Worm (Caenorhabditis elegans) whole organism, young adult: ENCODE results near the gene F08F8.6.

ENCODE experiments used
- B0035.1 ChIP-seq: sonication (generic microtip); optimal IDR thresholded peaks from 2 replicates; lab custom pipeline; 2016; ENCODE audit warnings: missing genetic modification characterization, mild to moderate bottlenecking, missing compliant biosample characterization, missing genotype, missing genetic modification reagents
- F23B12.7 ChIP-seq: sonication (generic microtip); optimal IDR thresholded peaks from 2 replicates; lab custom pipeline; 2017; ENCODE audit warnings: missing genetic modification characterization, mild to moderate bottlenecking, missing compliant biosample characterization, antibody characterized with exemption, moderate library complexity; ENCODE audit not compliant: insufficient read depth
- F37B4.10 ChIP-seq: fragments of 200-800 bp; sonication (Bioruptor generic); IDR thresholded peaks from 2 replicates; pipeline ENCODE4 v1.3.6; 2022; ENCODE audit warnings: missing genetic modification characterization, missing compliant biosample characterization
- F55B11.4 ChIP-seq: sonication (generic microtip); optimal IDR thresholded peaks from 2 replicates; lab custom pipeline; 2016; ENCODE audit warnings: missing compliant biosample characterization, missing genetic modification characterization, borderline replicate concordance; ENCODE audit not compliant: insufficient read depth
- F57C9.4 ChIP-seq: sonication (generic microtip); optimal IDR thresholded peaks from 2 replicates; lab custom pipeline; 2017; ENCODE audit warnings: mild to moderate bottlenecking, missing genetic modification characterization, missing compliant biosample characterization
- K12H6.12 ChIP-seq: fragments of 200-800 bp; sonication (Bioruptor generic); optimal IDR thresholded peaks from 2 replicates; lab custom pipeline; 2018; ENCODE audit warnings: mild to moderate bottlenecking, missing genetic modification characterization, missing compliant biosample characterization
- Y53G8AR.9 ChIP-seq: fragments of 200-800 bp; sonication (Bioruptor generic); conservative IDR thresholded peaks from 2 replicates; pipeline ENCODE4 v1.3.6; 2022; ENCODE audit warnings: missing genetic modification reagents, missing genetic modification characterization, missing compliant biosample characterization
- Y56A3A.18 ChIP-seq: fragments of 200-800 bp; sonication (Bioruptor generic); IDR thresholded peaks from 2 replicates; pipeline ENCODE4 v1.3.6; 2022; ENCODE audit warnings: missing genetic modification reagents, missing genetic modification characterization, missing compliant biosample characterization
- Y79H2A.3 ChIP-seq: fragments of 200-800 bp; sonication (Bioruptor generic); conservative IDR thresholded peaks from 2 replicates; pipeline ENCODE4 v1.3.6; 2022; ENCODE audit warnings: missing genetic modification reagents, missing genetic modification characterization, missing compliant biosample characterization
- akir-1 ChIP-seq: fragments of 200-800 bp; sonication (Bioruptor generic); optimal IDR thresholded peaks from 2 replicates; lab custom pipeline; 2018; ENCODE audit warnings: mild to moderate bottlenecking, missing genetic modification characterization, moderate library complexity, missing compliant biosample characterization
- aptf-3 ChIP-seq: fragments of 200-800 bp; sonication (Bioruptor generic); IDR thresholded peaks from 2 replicates; pipeline ENCODE4 v1.3.6; 2022; ENCODE audit warnings: missing genetic modification characterization, missing compliant biosample characterization
- attf-3 ChIP-seq: fragments of 200-800 bp; sonication (Bioruptor generic); conservative IDR thresholded peaks from 2 replicates; pipeline ENCODE4 v1.3.6; 2022; ENCODE audit warnings: missing genetic modification reagents, missing genetic modification characterization, missing compliant biosample characterization
- cebp-1 ChIP-seq, 2 experiments: fragments of 200-800 bp in 1 of 2; sonication (Bioruptor generic) in 1 of 2; sonication (generic microtip) in 1 of 2; IDR thresholded peaks in 1 of 2; optimal IDR thresholded peaks in 1 of 2; 2 replicates each; pipeline versions ENCODE4 v1.3.6 to Lab custom; 2017 to 2022; ENCODE audit warnings: missing compliant biosample characterization in 2 of 2, missing genetic modification characterization in 2 of 2, mild to moderate bottlenecking in 1 of 2, missing genetic modification reagents in 1 of 2, moderate library complexity in 1 of 2
- ceh-27 ChIP-seq: fragments of 200-800 bp; sonication (Bioruptor generic); optimal IDR thresholded peaks from 2 replicates; lab custom pipeline; 2018; ENCODE audit warnings: mild to moderate bottlenecking, missing genetic modification characterization, moderate library complexity, missing compliant biosample characterization
- dox-1 ChIP-seq: fragments of 200-800 bp; sonication (Bioruptor generic); IDR thresholded peaks from 2 replicates; pipeline ENCODE4 v1.3.6; 2022; ENCODE audit warnings: missing genetic modification reagents, missing genetic modification characterization, missing compliant biosample characterization
- dpff-1 ChIP-seq: sonication (generic microtip); optimal IDR thresholded peaks from 2 replicates; lab custom pipeline; 2017; ENCODE audit warnings: mild to moderate bottlenecking, missing genetic modification characterization, missing compliant biosample characterization
- dpl-1 ChIP-seq: fragments of 150-350 bp; optimal IDR thresholded peaks from 2 replicates; lab custom pipeline; 2014; ENCODE audit warnings: missing biosample characterization, missing genetic modification reagents, missing genetic modification characterization
- efl-1 ChIP-seq: fragments of 150-350 bp; optimal IDR thresholded peaks from 2 replicates; lab custom pipeline; 2014; ENCODE audit warnings: missing biosample characterization, missing genetic modification reagents, missing genetic modification characterization
- egl-18 ChIP-seq: fragments of 200-800 bp; sonication (Bioruptor generic); IDR thresholded peaks from 2 replicates; pipeline ENCODE4 v1.3.6; 2022; ENCODE audit warnings: missing genetic modification reagents, missing genetic modification characterization, missing compliant biosample characterization
- egrh-3 ChIP-seq: fragments of 200-800 bp; sonication (Bioruptor generic); IDR thresholded peaks from 2 replicates; pipeline ENCODE4 v1.3.6; 2022; ENCODE audit warnings: missing genetic modification reagents, missing genetic modification characterization, missing compliant biosample characterization
- gei-17 ChIP-seq: fragments of 200-800 bp; sonication (Bioruptor generic); optimal IDR thresholded peaks from 2 replicates; lab custom pipeline; 2018; ENCODE audit warnings: mild to moderate bottlenecking, missing genetic modification characterization, missing compliant biosample characterization
- him-1 ChIP-seq: sonication (generic microtip); optimal IDR thresholded peaks from 2 replicates; lab custom pipeline; 2016; ENCODE audit warnings: missing genotype, missing genetic modification reagents, missing genetic modification characterization, missing compliant biosample characterization
- hmg-20 ChIP-seq: fragments of 200-800 bp; sonication (Bioruptor generic); IDR thresholded peaks from 2 replicates; pipeline ENCODE4 v1.3.6; 2022; ENCODE audit warnings: missing genetic modification reagents, missing genetic modification characterization, missing compliant biosample characterization
- hsf-1 ChIP-seq: fragments of 200-800 bp; sonication (Bioruptor generic); IDR thresholded peaks from 2 replicates; pipeline ENCODE4 v1.3.6; 2022; ENCODE audit warnings: missing genetic modification reagents, missing genetic modification characterization, missing compliant biosample characterization
- lag-1 ChIP-seq: fragments of 200-800 bp; sonication (Bioruptor generic); IDR thresholded peaks from 2 replicates; pipeline ENCODE4 v1.3.6; 2022; ENCODE audit warnings: missing genetic modification reagents, missing genetic modification characterization, missing compliant biosample characterization
- lin-35 ChIP-seq, 3 experiments: fragments of 150-350 bp in 2 of 3; sonication (generic microtip) in 1 of 3; optimal IDR thresholded peaks; 2 replicates each; lab custom pipeline; 2014 to 2018; ENCODE audit warnings: missing biosample characterization in 3 of 3, missing genetic modification characterization in 3 of 3, missing genetic modification reagents in 3 of 3
- lir-1 ChIP-seq: fragments of 200-800 bp; sonication (Bioruptor generic); conservative IDR thresholded peaks from 2 replicates; pipeline ENCODE4 v1.3.6; 2022; ENCODE audit warnings: missing genetic modification reagents, missing genetic modification characterization, missing compliant biosample characterization
- lsy-27 ChIP-seq: sonication (generic microtip); optimal IDR thresholded peaks from 2 replicates; lab custom pipeline; 2017; ENCODE audit warnings: missing genetic modification characterization, mild to moderate bottlenecking, missing compliant biosample characterization, antibody characterized with exemption, missing genotype, borderline replicate concordance; ENCODE audit not compliant: insufficient read depth
- madf-10 ChIP-seq: sonication (generic microtip); optimal IDR thresholded peaks from 2 replicates; lab custom pipeline; 2016; ENCODE audit warnings: mild to moderate bottlenecking, missing genetic modification characterization, missing compliant biosample characterization
- madf-3 ChIP-seq: fragments of 200-800 bp; sonication (Bioruptor generic); IDR thresholded peaks from 2 replicates; pipeline ENCODE4 v1.3.6; 2022; ENCODE audit warnings: missing genetic modification reagents, missing genetic modification characterization, missing compliant biosample characterization
- madf-8 ChIP-seq: fragments of 200-800 bp; sonication (Bioruptor generic); conservative IDR thresholded peaks from 2 replicates; pipeline ENCODE4 v1.3.6; 2022; ENCODE audit warnings: missing genetic modification reagents, missing genetic modification characterization, missing compliant biosample characterization
- mcd-1 ChIP-seq: fragments of 200-800 bp; sonication (Bioruptor generic); IDR thresholded peaks from 2 replicates; pipeline ENCODE4 v1.3.6; 2022; ENCODE audit warnings: missing genetic modification reagents, missing genetic modification characterization, missing compliant biosample characterization
- mel-28 ChIP-seq: sonication (generic microtip); optimal IDR thresholded peaks from 2 replicates; lab custom pipeline; 2016; ENCODE audit warnings: borderline replicate concordance, mild to moderate bottlenecking, missing genetic modification characterization, missing compliant biosample characterization
- mes-4 ChIP-seq: sonication (generic microtip); optimal IDR thresholded peaks from 2 replicates; lab custom pipeline; 2016; ENCODE audit warnings: missing genotype, missing genetic modification characterization, missing compliant biosample characterization
- nfya-2 ChIP-seq: fragments of 200-800 bp; sonication (Bioruptor generic); IDR thresholded peaks from 2 replicates; pipeline ENCODE4 v1.3.6; 2022; ENCODE audit warnings: missing genetic modification reagents, missing genetic modification characterization, missing compliant biosample characterization
- pha-4 ChIP-seq: fragments of 150-350 bp; sonication (generic microtip); optimal IDR thresholded peaks from 2 replicates; lab custom pipeline; 2014; ENCODE audit warnings: missing biosample characterization, missing genetic modification reagents, missing genetic modification characterization
- repo-1 ChIP-seq: sonication (generic microtip); optimal IDR thresholded peaks from 2 replicates; lab custom pipeline; 2017; ENCODE audit warnings: mild to moderate bottlenecking, missing genetic modification characterization, missing compliant biosample characterization
- rpc-1 ChIP-seq, 2 experiments: fragments of 150-350 bp in 1 of 2; sonication (generic microtip) in 1 of 2; optimal IDR thresholded peaks; 2 replicates each; lab custom pipeline; 2014 to 2018; ENCODE audit warnings: missing biosample characterization in 1 of 2, missing genetic modification characterization in 1 of 2, missing genetic modification reagents in 1 of 2, missing genotype in 1 of 2
- sea-2 ChIP-seq: fragments of 200-800 bp; sonication (Bioruptor generic); IDR thresholded peaks from 2 replicates; pipeline ENCODE4 v1.3.6; 2022; ENCODE audit warnings: missing genetic modification characterization, missing compliant biosample characterization
- snpc-1.3 ChIP-seq: sonication (generic microtip); optimal IDR thresholded peaks from 2 replicates; lab custom pipeline; 2017; ENCODE audit warnings: missing genetic modification characterization, mild to moderate bottlenecking, missing compliant biosample characterization, antibody characterized with exemption, moderate library complexity, missing genotype, missing genetic modification reagents; ENCODE audit not compliant: insufficient read depth
- snpc-4 ChIP-seq, 5 experiments: fragments of 150-350 bp in 1 of 5; sonication (generic microtip) in 4 of 5; optimal IDR thresholded peaks; 2 replicates each; lab custom pipeline; 2014 to 2018; ENCODE audit warnings: missing genetic modification characterization in 5 of 5, missing biosample characterization in 3 of 5, antibody characterized with exemption in 2 of 5, mild to moderate bottlenecking in 2 of 5, missing compliant biosample characterization in 2 of 5, missing genotype in 2 of 5, moderate library complexity in 2 of 5, missing genetic modification reagents in 1 of 5
- xnd-1 ChIP-seq: sonication (generic microtip); optimal IDR thresholded peaks from 2 replicates; lab custom pipeline; 2016; ENCODE audit warnings: missing genotype, missing genetic modification reagents, missing genetic modification characterization, missing compliant biosample characterization
- ztf-22 ChIP-seq: fragments of 200-800 bp; sonication (Bioruptor generic); optimal IDR thresholded peaks from 2 replicates; lab custom pipeline; 2018; ENCODE audit warnings: mild to moderate bottlenecking, missing genetic modification characterization, moderate library complexity, missing compliant biosample characterization
- ztf-26 ChIP-seq: sonication (generic microtip); optimal IDR thresholded peaks from 2 replicates; lab custom pipeline; 2017; ENCODE audit warnings: missing genetic modification characterization, missing compliant biosample characterization
- ztf-28 ChIP-seq: fragments of 200-800 bp; sonication (Bioruptor generic); IDR thresholded peaks from 2 replicates; pipeline ENCODE4 v1.3.6; 2022; ENCODE audit warnings: missing genetic modification reagents, missing genetic modification characterization, missing compliant biosample characterization
- ztf-3 ChIP-seq: fragments of 200-800 bp; sonication (Bioruptor generic); optimal IDR thresholded peaks from 2 replicates; lab custom pipeline; 2018; ENCODE audit warnings: mild to moderate bottlenecking, missing genetic modification characterization, missing compliant biosample characterization

F08F8.6 gene

DNA sequence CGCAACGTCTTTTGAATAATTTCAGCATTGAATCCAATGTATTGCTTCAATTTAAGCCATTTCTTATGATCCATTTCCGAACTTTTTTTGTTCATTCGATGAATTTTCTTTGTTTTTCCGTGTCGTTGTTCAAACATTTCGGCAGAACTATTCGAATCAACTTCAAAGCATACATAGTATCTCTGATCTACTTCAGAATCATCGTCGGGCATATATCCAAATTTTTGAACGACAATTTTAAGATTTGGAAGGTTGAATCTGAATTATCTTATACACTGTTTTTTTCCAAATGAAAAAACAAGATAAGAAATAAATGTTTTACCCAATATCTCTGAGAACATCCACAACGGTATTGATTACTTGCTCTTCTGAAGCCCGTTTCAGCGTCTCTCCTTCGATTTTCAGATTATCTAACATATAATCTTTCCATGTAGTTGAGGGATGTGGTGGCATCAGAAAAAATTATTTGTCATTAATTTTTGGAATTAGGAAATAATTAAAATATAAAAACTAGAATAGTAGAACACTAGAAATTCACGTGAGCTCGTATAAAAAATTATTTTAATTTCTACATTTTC lies 14.2 kb upstream of the F08F8.6 start, which contains the start of gene lab-2 (continued):
- no peak for TF ChIP-seq ztf-28
- no peak for TF ChIP-seq Y79H2A.3 (GFP tag; lab: Robert Waterston, UW)
- TF ChIP-seq madf-10, result no peak
- TF ChIP-seq ztf-26, result no peak
- peak; percentile 65; the same call in 1 of the 2 replicates for TF ChIP-seq Y56A3A.18 (GFP tag; lab: Robert Waterston, UW)
- TF ChIP-seq mcd-1 (GFP tag; lab: Robert Waterston, UW), result no peak
- TF ChIP-seq ztf-3, result no peak
- TF ChIP-seq ceh-27 (GFP tag; lab: Kevin White, UChicago), result no peak
- peak; percentile 70 for TF ChIP-seq F57C9.4 (tag; lab: Kevin White, UChicago)
- TF ChIP-seq ztf-22, result no peak
- TF ChIP-seq B0035.1 (tag; lab: Kevin White, UChicago), result peak; percentile 26
- peak; percentile 40 for TF ChIP-seq dpff-1
- TF ChIP-seq lin-35 (GFP tag; optimal IDR thresholded peaks at IDR 0.05; lab: Kevin White, UChicago), result no peak
- no peak for TF ChIP-seq K12H6.12 (tag; lab: Kevin White, UChicago)
- TF ChIP-seq akir-1 (GFP tag; lab: Kevin White, UChicago), result no peak
- TF ChIP-seq egrh-3 (GFP tag; lab: Robert Waterston, UW), result no peak
- no peak for TF ChIP-seq gei-17 (GFP tag; lab: Kevin White, UChicago)
- no peak for TF ChIP-seq madf-8
- no peak for TF ChIP-seq xnd-1 (tag; lab: Kevin White, UChicago)
- TF ChIP-seq madf-3 (GFP tag; lab: Robert Waterston, UW), result no peak
- TF ChIP-seq dpl-1, result no peak
- no peak for TF ChIP-seq aptf-3 (GFP tag; lab: Robert Waterston, UW)
- no peak for TF ChIP-seq efl-1 (GFP tag; lab: Kevin White, UChicago)
- no peak for TF ChIP-seq F55B11.4 (tag; lab: Kevin White, UChicago)
- TF ChIP-seq lag-1 (GFP tag; lab: Robert Waterston, UW), result no peak
- no peak for TF ChIP-seq him-1 (tag; lab: Kevin White, UChicago)
- no peak for TF ChIP-seq mel-28 (tag; lab: Kevin White, UChicago)
- TF ChIP-seq F37B4.10, result no peak
- TF ChIP-seq snpc-4 (GFP tag; optimal IDR thresholded peaks at IDR 0.05; lab: Kevin White, UChicago), result no peak
- no peak for TF ChIP-seq snpc-4 (tag; optimal IDR thresholded peaks at IDR 0.05; lab: Kevin White, UChicago)
- no peak for TF ChIP-seq lsy-27 (tag; lab: Kevin White, UChicago)
- TF ChIP-seq egl-18 (GFP tag; lab: Robert Waterston, UW), result no peak
- TF ChIP-seq mes-4 (tag; lab: Kevin White, UChicago), result no peak
- no peak for TF ChIP-seq hmg-20
- no peak for TF ChIP-seq F23B12.7 (tag; lab: Kevin White, UChicago)
- TF ChIP-seq pha-4 (tag; lab: Kevin White, UChicago), result no peak
- no peak for TF ChIP-seq dox-1 (GFP tag; lab: Robert Waterston, UW)
- peak; percentile 67 for TF ChIP-seq repo-1 (tag; lab: Kevin White, UChicago)
- no peak for TF ChIP-seq attf-3 (GFP tag; lab: Robert Waterston, UW)
- TF ChIP-seq nfya-2, result no peak
- TF ChIP-seq snpc-1.3 (tag; lab: Kevin White, UChicago), result no peak
- peak; percentile 53; the same call in 1 of the 2 replicates for TF ChIP-seq Y53G8AR.9
- no peak for TF ChIP-seq cebp-1 (GFP tag; IDR thresholded peaks at IDR 0.05; lab: Robert Waterston, UW)
- peak; percentile 33 for TF ChIP-seq cebp-1 (tag; optimal IDR thresholded peaks at IDR 0.05; lab: Kevin White, UChicago)
- TF ChIP-seq lir-1, result no peak
- TF ChIP-seq sea-2, result no peak
- TF ChIP-seq hsf-1 (GFP tag; lab: Robert Waterston, UW), result no peak
- no peak for TF ChIP-seq rpc-1 (optimal IDR thresholded peaks at IDR 0.05; lab: Kevin White, UChicago)
- no peak for TF ChIP-seq rpc-1 (tag; optimal IDR thresholded peaks at IDR 0.05; lab: Kevin White, UChicago)
